Worm (Caenorhabditis elegans) whole organism, young adult: Measurements from ENCODE around the gene srd-36.

Experiments used
- B0261.1 ChIP-seq: sonication (generic microtip); optimal IDR thresholded peaks from 2 replicates; lab custom pipeline; 2016; ENCODE audit warnings: mild to moderate bottlenecking, missing genetic modification characterization, moderate library complexity, missing compliant biosample characterization
- F37B4.10 ChIP-seq: fragments of 200-800 bp; sonication (Bioruptor generic); IDR thresholded peaks from 2 replicates; pipeline ENCODE4 v1.3.6; 2022; ENCODE audit warnings: missing genetic modification characterization, missing compliant biosample characterization
- F39B2.1 ChIP-seq: fragments of 200-800 bp; sonication (Bioruptor generic); IDR thresholded peaks from 2 replicates; pipeline ENCODE4 v1.3.6; 2022; ENCODE audit warnings: missing genetic modification reagents, missing genetic modification characterization, missing compliant biosample characterization
- F57C9.4 ChIP-seq: sonication (generic microtip); optimal IDR thresholded peaks from 2 replicates; lab custom pipeline; 2017; ENCODE audit warnings: mild to moderate bottlenecking, missing genetic modification characterization, missing compliant biosample characterization
- K11D2.4 ChIP-seq: fragments of 200-800 bp; sonication (Bioruptor generic); IDR thresholded peaks from 2 replicates; pipeline ENCODE4 v1.3.6; 2022; ENCODE audit warnings: missing genetic modification reagents, missing genetic modification characterization, missing compliant biosample characterization
- T07F8.4 ChIP-seq: sonication (generic microtip); optimal IDR thresholded peaks from 2 replicates; lab custom pipeline; 2016; ENCODE audit warnings: mild to moderate bottlenecking, missing genetic modification characterization, moderate library complexity, missing compliant biosample characterization
- T26A5.8 ChIP-seq: sonication (generic microtip); optimal IDR thresholded peaks from 2 replicates; lab custom pipeline; 2016; ENCODE audit warnings: missing genetic modification characterization, missing compliant biosample characterization
- ZK185.1 ChIP-seq: sonication (generic microtip); optimal IDR thresholded peaks from 2 replicates; lab custom pipeline; 2016; ENCODE audit warnings: mild to moderate bottlenecking, missing genetic modification characterization, missing compliant biosample characterization; ENCODE audit not compliant: poor library complexity, severe bottlenecking
- akir-1 ChIP-seq: fragments of 200-800 bp; sonication (Bioruptor generic); optimal IDR thresholded peaks from 2 replicates; lab custom pipeline; 2018; ENCODE audit warnings: mild to moderate bottlenecking, missing genetic modification characterization, moderate library complexity, missing compliant biosample characterization
- ama-1 ChIP-seq, 3 experiments: fragments of 150-350 bp in 1 of 3; sonication (generic microtip) in 2 of 3; optimal IDR thresholded peaks; 2 replicates each; lab custom pipeline; 2014 to 2018; ENCODE audit warnings: missing biosample characterization in 2 of 3, missing genetic modification characterization in 2 of 3, missing genetic modification reagents in 2 of 3
- aptf-2 ChIP-seq: fragments of 200-800 bp; sonication (Bioruptor generic); conservative IDR thresholded peaks from 2 replicates; pipeline ENCODE4 v1.3.6; 2022; ENCODE audit warnings: missing genetic modification reagents, missing genetic modification characterization, missing compliant biosample characterization
- aptf-3 ChIP-seq: fragments of 200-800 bp; sonication (Bioruptor generic); IDR thresholded peaks from 2 replicates; pipeline ENCODE4 v1.3.6; 2022; ENCODE audit warnings: missing genetic modification characterization, missing compliant biosample characterization
- ccch-3 ChIP-seq: fragments of 200-800 bp; sonication (Bioruptor generic); optimal IDR thresholded peaks from 2 replicates; lab custom pipeline; 2018; ENCODE audit warnings: mild to moderate bottlenecking, missing genetic modification characterization, missing compliant biosample characterization
- chd-7 ChIP-seq: sonication (generic microtip); optimal IDR thresholded peaks from 2 replicates; lab custom pipeline; 2016; ENCODE audit warnings: mild to moderate bottlenecking, missing genetic modification characterization, moderate library complexity, missing compliant biosample characterization
- hlh-12 ChIP-seq: sonication (generic microtip); optimal IDR thresholded peaks from 2 replicates; lab custom pipeline; 2016; ENCODE audit warnings: missing genetic modification characterization, missing compliant biosample characterization
- hmg-20 ChIP-seq: fragments of 200-800 bp; sonication (Bioruptor generic); IDR thresholded peaks from 2 replicates; pipeline ENCODE4 v1.3.6; 2022; ENCODE audit warnings: missing genetic modification reagents, missing genetic modification characterization, missing compliant biosample characterization
- hsf-1 ChIP-seq: fragments of 200-800 bp; sonication (Bioruptor generic); IDR thresholded peaks from 2 replicates; pipeline ENCODE4 v1.3.6; 2022; ENCODE audit warnings: missing genetic modification reagents, missing genetic modification characterization, missing compliant biosample characterization
- let-526 ChIP-seq: fragments of 200-800 bp; sonication (Bioruptor generic); IDR thresholded peaks from 2 replicates; pipeline ENCODE4 v1.3.6; 2022; ENCODE audit warnings: missing genetic modification reagents, missing genetic modification characterization, missing compliant biosample characterization
- let-607 ChIP-seq, 2 experiments: fragments of 200-800 bp in 1 of 2; sonication (Bioruptor generic) in 1 of 2; sonication (generic microtip) in 1 of 2; optimal IDR thresholded peaks; 2 replicates each; lab custom pipeline; 2016 to 2018; ENCODE audit warnings: mild to moderate bottlenecking in 2 of 2, missing compliant biosample characterization in 2 of 2, missing genetic modification characterization in 2 of 2, moderate library complexity in 2 of 2, missing genotype in 1 of 2
- lin-35 ChIP-seq, 3 experiments: fragments of 150-350 bp in 2 of 3; sonication (generic microtip) in 1 of 3; optimal IDR thresholded peaks; 2 replicates each; lab custom pipeline; 2014 to 2018; ENCODE audit warnings: missing biosample characterization in 3 of 3, missing genetic modification characterization in 3 of 3, missing genetic modification reagents in 3 of 3
- lin-40 ChIP-seq: sonication (generic microtip); optimal IDR thresholded peaks from 2 replicates; lab custom pipeline; 2016; ENCODE audit warnings: missing genetic modification characterization, mild to moderate bottlenecking, missing compliant biosample characterization, missing genotype, missing genetic modification reagents
- lsy-27 ChIP-seq: sonication (generic microtip); optimal IDR thresholded peaks from 2 replicates; lab custom pipeline; 2017; ENCODE audit warnings: missing genetic modification characterization, mild to moderate bottlenecking, missing compliant biosample characterization, antibody characterized with exemption, missing genotype, borderline replicate concordance; ENCODE audit not compliant: insufficient read depth
- mcd-1 ChIP-seq: fragments of 200-800 bp; sonication (Bioruptor generic); IDR thresholded peaks from 2 replicates; pipeline ENCODE4 v1.3.6; 2022; ENCODE audit warnings: missing genetic modification reagents, missing genetic modification characterization, missing compliant biosample characterization
- nfyb-1 ChIP-seq: fragments of 200-800 bp; sonication (Bioruptor generic); IDR thresholded peaks from 2 replicates; pipeline ENCODE4 v1.3.6; 2022; ENCODE audit warnings: missing genetic modification reagents, missing genetic modification characterization, missing compliant biosample characterization
- nhr-27 ChIP-seq: fragments of 200-800 bp; sonication (Bioruptor generic); optimal IDR thresholded peaks from 2 replicates; lab custom pipeline; 2018; ENCODE audit warnings: mild to moderate bottlenecking, missing genetic modification characterization, moderate library complexity, missing compliant biosample characterization
- nhr-80 ChIP-seq: sonication (generic microtip); optimal IDR thresholded peaks from 2 replicates; lab custom pipeline; 2016; ENCODE audit warnings: missing genetic modification characterization, missing compliant biosample characterization
- pha-4 ChIP-seq: fragments of 150-350 bp; sonication (generic microtip); optimal IDR thresholded peaks from 2 replicates; lab custom pipeline; 2014; ENCODE audit warnings: missing biosample characterization, missing genetic modification reagents, missing genetic modification characterization
- sdz-38 ChIP-seq: sonication (generic microtip); optimal IDR thresholded peaks from 2 replicates; lab custom pipeline; 2016; ENCODE audit warnings: missing genotype, missing genetic modification characterization, missing compliant biosample characterization
- unc-130 ChIP-seq: sonication (generic microtip); optimal IDR thresholded peaks from 2 replicates; lab custom pipeline; 2016; ENCODE audit warnings: missing genetic modification reagents, missing genetic modification characterization, missing compliant biosample characterization
- unc-62 ChIP-seq: fragments of 150-350 bp; optimal IDR thresholded peaks from 2 replicates; lab custom pipeline; 2014; ENCODE audit warnings: missing biosample characterization, missing genetic modification reagents, missing genetic modification characterization
- zfh-2 ChIP-seq: fragments of 200-800 bp; sonication (Bioruptor generic); conservative IDR thresholded peaks from 2 replicates; pipeline ENCODE4 v1.3.6; 2022; ENCODE audit warnings: missing genetic modification reagents, missing genetic modification characterization, missing compliant biosample characterization
- ztf-25 ChIP-seq: fragments of 200-800 bp; sonication (Bioruptor generic); IDR thresholded peaks from 2 replicates; pipeline ENCODE4 v1.3.6; 2022; ENCODE audit warnings: missing genetic modification reagents, missing genetic modification characterization, missing compliant biosample characterization
- ztf-26 ChIP-seq: sonication (generic microtip); optimal IDR thresholded peaks from 2 replicates; lab custom pipeline; 2017; ENCODE audit warnings: missing genetic modification characterization, missing compliant biosample characterization
- ztf-28 ChIP-seq: fragments of 200-800 bp; sonication (Bioruptor generic); IDR thresholded peaks from 2 replicates; pipeline ENCODE4 v1.3.6; 2022; ENCODE audit warnings: missing genetic modification reagents, missing genetic modification characterization, missing compliant biosample characterization
- ztf-3 ChIP-seq: fragments of 200-800 bp; sonication (Bioruptor generic); optimal IDR thresholded peaks from 2 replicates; lab custom pipeline; 2018; ENCODE audit warnings: mild to moderate bottlenecking, missing genetic modification characterization, missing compliant biosample characterization

Gene srd-36

ce11 chrX:13278876-13279275 is 15.7 kb downstream of the srd-36 start, which contains the start of gene phf-33:
TSS of gene phf-33 (minus strand) at chrX:13278976.
- TF ChIP-seq pha-4 (tag; lab: Kevin White, UChicago) (no peak), F39B2.1 (no peak), ztf-26 (tag; lab: Kevin White, UChicago) (no peak), ZK185.1 (tag; lab: Kevin White, UChicago) (no peak), T26A5.8 (tag; lab: Kevin White, UChicago) (no peak), chd-7 (no peak), aptf-2 (GFP tag; lab: Robert Waterston, UW) (no peak), T07F8.4 (tag; lab: Kevin White, UChicago) (no peak), akir-1 (GFP tag; lab: Kevin White, UChicago) (no peak), ztf-3 (no peak), ccch-3 (GFP tag; lab: Kevin White, UChicago) (no peak)

ce11 chrX:13274102-13274501 is 20.5 kb downstream of the srd-36 start, which contains the start of gene cyp-14A3:
TSS of gene cyp-14A3 (minus strand) at chrX:13274202.
- no peak for TF ChIP-seq let-526
- no peak for TF ChIP-seq aptf-3 (GFP tag; lab: Robert Waterston, UW)
- TF ChIP-seq ztf-28 (GFP tag; lab: Robert Waterston, UW), result no peak
- no peak for TF ChIP-seq unc-130 (GFP tag; lab: Kevin White, UChicago)
- no peak for TF ChIP-seq chd-7
- no peak for TF ChIP-seq unc-62 (GFP tag; lab: Kevin White, UChicago)
- no peak for TF ChIP-seq zfh-2 (GFP tag; lab: Robert Waterston, UW)
- TF ChIP-seq T26A5.8 (tag; lab: Kevin White, UChicago), result no peak
- no peak for TF ChIP-seq nhr-27
- TF ChIP-seq let-607 (tag; optimal IDR thresholded peaks at IDR 0.05; lab: Kevin White, UChicago), result no peak
- no peak for TF ChIP-seq F57C9.4 (tag; lab: Kevin White, UChicago)
- no peak for TF ChIP-seq nfyb-1
- no peak for TF ChIP-seq lsy-27 (tag; lab: Kevin White, UChicago)
- no peak for TF ChIP-seq hlh-12 (tag; lab: Kevin White, UChicago)
- TF ChIP-seq K11D2.4 (GFP tag; lab: Robert Waterston, UW), result no peak
- no peak for TF ChIP-seq ztf-26 (tag; lab: Kevin White, UChicago)
- TF ChIP-seq hsf-1 (GFP tag; lab: Robert Waterston, UW), result no peak
- TF ChIP-seq lin-35 (GFP tag; optimal IDR thresholded peaks at IDR 0.05; lab: Kevin White, UChicago), result no peak
- no peak for TF ChIP-seq ztf-25 (GFP tag; lab: Robert Waterston, UW)
- TF ChIP-seq lin-40 (tag; lab: Kevin White, UChicago), result no peak

DNA sequence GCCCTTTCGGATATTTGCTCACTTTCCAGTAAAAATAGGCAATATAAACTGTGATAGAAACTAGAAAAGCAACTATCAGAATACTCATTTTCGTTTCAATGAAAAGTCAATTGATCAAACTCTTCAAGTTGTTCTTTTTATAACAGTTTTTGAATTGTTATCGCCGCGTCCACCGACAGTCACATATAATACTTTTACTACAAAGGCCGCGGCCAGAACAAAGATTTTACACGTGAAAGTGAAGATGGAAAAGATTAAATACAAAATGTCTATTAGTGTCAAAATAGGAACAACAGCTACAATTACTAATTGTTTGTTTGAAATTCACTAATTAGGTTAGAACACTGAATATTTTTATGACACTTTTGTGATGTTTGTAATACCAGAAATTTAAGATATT is 25.0 kb downstream of the srd-36 start, which contains the start of gene cyp-14A2:
Gene cyp-14A2 (minus strand): TSS at position 101 of the 400 bp plus-strand sequence.
- no peak for TF ChIP-seq hmg-20 (GFP tag; lab: Robert Waterston, UW)
- no peak for TF ChIP-seq ccch-3 (GFP tag; lab: Kevin White, UChicago)
- no peak for TF ChIP-seq B0261.1 (tag; lab: Kevin White, UChicago)
- TF ChIP-seq aptf-2 (GFP tag; lab: Robert Waterston, UW), result no peak
- TF ChIP-seq F37B4.10 (GFP tag; lab: Robert Waterston, UW), result no peak
- peak; percentile 35 for TF ChIP-seq nhr-80 (tag; lab: Kevin White, UChicago)
- no peak for TF ChIP-seq hlh-12 (tag; lab: Kevin White, UChicago)

- TF ChIP-seq sdz-38 (tag; lab: Kevin White, UChicago) (no peak), ztf-26 (tag; lab: Kevin White, UChicago) (no peak), hmg-20 (GFP tag; lab: Robert Waterston, UW) (no peak), ama-1 (optimal IDR thresholded peaks at IDR 0.05; lab: Kevin White, UChicago) (no peak), ama-1 (GFP tag; optimal IDR thresholded peaks at IDR 0.05; lab: Kevin White, UChicago) (no peak), F57C9.4 (tag; lab: Kevin White, UChicago) (no peak), mcd-1 (GFP tag; lab: Robert Waterston, UW) (no peak)
- TF ChIP-seq, all 124 proteins: peak for 0
Measured at ce11 chrX:13267230-13267629, 27.3 kb downstream of the srd-36 start, which contains the start of gene cyp-14A1. TSS of gene cyp-14A1 (minus strand) at chrX:13267355.
